Worm (Caenorhabditis elegans): ENCODE data around the gene F09C6.13.

- no peak for TF ChIP-seq ces-1 (GFP tag; optimal IDR thresholded peaks at IDR 0.05)
- TF ChIP-seq lin-13 (tag; optimal IDR thresholded peaks at IDR 0.05) = no peak
- no peak for TF ChIP-seq elt-3 (tag; optimal IDR thresholded peaks at IDR 0.05)
- no peak for TF ChIP-seq cnd-1 (tag; optimal IDR thresholded peaks at IDR 0.05)
- no peak for TF ChIP-seq unc-62 (GFP tag; optimal IDR thresholded peaks at IDR 0.05)
- TF ChIP-seq nhr-76 (tag; optimal IDR thresholded peaks at IDR 0.05) = no peak
- no peak for TF ChIP-seq elt-1 (tag; optimal IDR thresholded peaks at IDR 0.05; ENCODE audit: borderline replicate concordance, insufficient read depth)
- TF ChIP-seq nhr-28 (tag; optimal IDR thresholded peaks at IDR 0.05) = no peak
Measured at ce11 chrV:16888788-16889325, 4.0 kb downstream of the F09C6.13 start, which contains the start of the genes ifas-2 and fbxa-44.

All from whole organism, mixed stage, embryonic.